Worm (Caenorhabditis elegans) whole organism, L1 larva: ENCODE results near the gene nhr-148.
A peak's percentile ranks its signal among the peaks of the same experiment; 100 is the strongest.

Experiments used
- alr-1 ChIP-seq: fragments of 200-800 bp; sonication (Bioruptor generic); optimal IDR thresholded peaks from 2 replicates; lab custom pipeline; 2018; ENCODE audit warnings: borderline replicate concordance, mild to moderate bottlenecking, missing genetic modification characterization, missing compliant biosample characterization
- blmp-1 ChIP-seq: fragments of 150-350 bp; optimal IDR thresholded peaks from 2 replicates; lab custom pipeline; 2014; ENCODE audit warnings: missing biosample characterization, missing genetic modification characterization
- irx-1 ChIP-seq: sonication (generic microtip); optimal IDR thresholded peaks from 2 replicates; lab custom pipeline; 2016; ENCODE audit warnings: missing genetic modification characterization, missing compliant biosample characterization
- jun-1 ChIP-seq: fragments of 150-350 bp; optimal IDR thresholded peaks from 2 replicates; lab custom pipeline; 2014; ENCODE audit warnings: missing biosample characterization, missing genetic modification reagents, missing genetic modification characterization
- lin-39 ChIP-seq: fragments of 150-350 bp; optimal IDR thresholded peaks from 2 replicates; lab custom pipeline; 2014; ENCODE audit warnings: missing biosample characterization, missing genetic modification reagents, missing genetic modification characterization
- nhr-237 ChIP-seq: fragments of 150-350 bp; optimal IDR thresholded peaks from 2 replicates; lab custom pipeline; 2014; ENCODE audit warnings: missing biosample characterization, missing genetic modification characterization
- snpc-4 ChIP-seq: fragments of 150-350 bp; optimal IDR thresholded peaks from 2 replicates; lab custom pipeline; 2014; ENCODE audit warnings: missing biosample characterization, missing genetic modification characterization
- zag-1 ChIP-seq: fragments of 150-350 bp; optimal IDR thresholded peaks from 2 replicates; lab custom pipeline; 2014; ENCODE audit warnings: missing biosample characterization, missing genetic modification characterization
- ztf-11 ChIP-seq, 2 experiments: sonication (generic microtip); optimal IDR thresholded peaks; 2 replicates each; lab custom pipeline; 2016 to 2017; ENCODE audit warnings: missing genetic modification characterization in 2 of 2, missing biosample characterization in 1 of 2, missing compliant biosample characterization in 1 of 2

DNA sequence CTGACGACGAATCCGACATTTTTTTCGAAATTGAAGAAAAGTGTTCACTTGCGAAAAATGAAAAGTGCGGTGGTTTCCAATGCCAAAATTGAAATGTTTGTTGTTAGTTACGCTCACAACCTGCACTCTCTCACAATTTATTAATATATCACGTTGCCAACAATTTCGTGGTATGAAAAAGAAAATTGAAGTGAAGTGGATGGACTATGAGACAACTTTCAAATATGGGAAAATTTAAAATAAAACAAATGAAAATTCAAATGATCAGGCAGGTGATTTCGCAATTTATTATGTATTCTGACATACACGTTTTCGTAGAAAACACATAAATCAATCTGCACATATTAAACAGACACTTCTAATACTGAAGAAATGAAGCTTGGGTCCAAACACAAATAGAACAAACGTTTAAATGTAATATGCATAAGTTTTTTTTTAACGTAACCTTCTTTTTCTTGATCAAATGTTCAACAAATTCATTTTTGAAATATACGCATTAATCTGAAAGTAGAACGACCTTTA lies 44.2 kb downstream of the nhr-148 start, which contains the start of gene srp-6:
- TF ChIP-seq irx-1 (tag; lab: Kevin White, UChicago) (no peak), zag-1 (no peak), lin-39 (tag; lab: Kevin White, UChicago) (no peak), jun-1 (no peak), alr-1 (tag; lab: Kevin White, UChicago) (no peak), ztf-11 (tag; optimal IDR thresholded peaks at IDR 0.05; lab: Kevin White, UChicago) (no peak), snpc-4 (no peak), nhr-237 (tag; lab: Kevin White, UChicago) (no peak), blmp-1 (peak; percentile 35)
